Fruit fly (Drosophila melanogaster) whole organism, wandering third instar larva: ENCODE measurements around the gene Sh.

Experiments used
- Abd-B ChIP-seq: fragments of >200 bp; optimal IDR thresholded peaks from 2 replicates; lab custom pipeline; 2017; ENCODE audit warnings: missing biosample characterization, missing genetic modification characterization
- CG32264 ChIP-seq: fragments of 200-800 bp; sonication (Bioruptor generic); optimal IDR thresholded peaks from 2 replicates; lab custom pipeline; 2016; ENCODE audit warnings: missing biosample characterization, missing genetic modification characterization
- CrebA ChIP-seq: fragments of 200-800 bp; sonication (Bioruptor generic); optimal IDR thresholded peaks from 2 replicates; lab custom pipeline; 2016; ENCODE audit warnings: missing biosample characterization, mild to moderate bottlenecking, missing genetic modification characterization, borderline replicate concordance
- Dfd ChIP-seq: fragments of >200 bp; optimal IDR thresholded peaks from 2 replicates; lab custom pipeline; 2017; ENCODE audit warnings: missing biosample characterization, missing genetic modification characterization
- Dif ChIP-seq: fragments of 200-275, 200-300 bp; sonication (Bioruptor generic); optimal IDR thresholded peaks from 2 replicates; lab custom pipeline; 2018; ENCODE audit warnings: missing biosample characterization, missing genetic modification characterization; ENCODE audit not compliant: partially characterized antibody
- HLH106 ChIP-seq: fragments of 200-800 bp; optimal IDR thresholded peaks from 3 replicates; lab custom pipeline; 2019; ENCODE audit warnings: missing biosample characterization, mild to moderate bottlenecking, missing genetic modification characterization, moderate library complexity
- Hnf4 ChIP-seq: fragments of 200-800 bp; sonication (Bioruptor generic); optimal IDR thresholded peaks from 2 replicates; lab custom pipeline; 2016; ENCODE audit warnings: missing biosample characterization, mild to moderate bottlenecking, missing genetic modification characterization
- Hr78 ChIP-seq: fragments of >200 bp; optimal IDR thresholded peaks from 2 replicates; lab custom pipeline; 2017; ENCODE audit warnings: missing biosample characterization, missing genetic modification characterization
- Hr83 ChIP-seq: fragments of 200-300 bp; sonication (Bioruptor generic); optimal IDR thresholded peaks from 2 replicates; lab custom pipeline; 2016; ENCODE audit warnings: missing biosample characterization, mild to moderate bottlenecking, missing genetic modification characterization, moderate library complexity; ENCODE audit not compliant: poor library complexity, severe bottlenecking
- Jra ChIP-seq: sonication (Bioruptor generic); optimal IDR thresholded peaks from 2 replicates; lab custom pipeline; 2016; ENCODE audit warnings: missing biosample characterization, missing genetic modification characterization
- Mio ChIP-seq: sonication (Bioruptor generic); optimal IDR thresholded peaks from 2 replicates; lab custom pipeline; 2016; ENCODE audit warnings: missing biosample characterization, missing genetic modification characterization
- Myc ChIP-seq: fragments of >200 bp; optimal IDR thresholded peaks from 2 replicates; lab custom pipeline; 2017
- N ChIP-seq: fragments of >200 bp; optimal IDR thresholded peaks from 2 replicates; lab custom pipeline; 2018; ENCODE audit warnings: missing biosample characterization, missing external identifiers, missing genetic modification characterization
- Rel ChIP-seq, 2 experiments: fragments of 200-800 bp; sonication (Bioruptor generic) in 1 of 2; optimal IDR thresholded peaks; 2 replicates in 1 of 2; 3 replicates in 1 of 2; lab custom pipeline; 2016 to 2019; ENCODE audit warnings: mild to moderate bottlenecking in 2 of 2, missing biosample characterization in 2 of 2, missing genetic modification characterization in 2 of 2, moderate library complexity in 1 of 2
- Sp1 ChIP-seq: fragments of 200-800 bp; sonication (Bioruptor generic); optimal IDR thresholded peaks from 3 replicates; lab custom pipeline; 2019; ENCODE audit warnings: missing biosample characterization, mild to moderate bottlenecking, missing genetic modification characterization, moderate library complexity
- Vsx2 ChIP-seq: fragments of 200-300, 225-300 bp; sonication (Bioruptor generic); optimal IDR thresholded peaks from 2 replicates; lab custom pipeline; 2018; ENCODE audit warnings: missing biosample characterization, missing genetic modification characterization; ENCODE audit not compliant: partially characterized antibody
- brk ChIP-seq: fragments of 200-800 bp; sonication (Bioruptor generic); optimal IDR thresholded peaks from 2 replicates; lab custom pipeline; 2016; ENCODE audit warnings: missing biosample characterization, mild to moderate bottlenecking, missing genetic modification characterization
- dl ChIP-seq, 2 experiments: fragments of 175-275, 200-275 bp in 1 of 2; fragments of 200-275 bp in 1 of 2; sonication (Bioruptor generic); optimal IDR thresholded peaks; lab custom pipeline; 2018; ENCODE audit warnings: mild to moderate bottlenecking in 2 of 2, missing biosample characterization in 2 of 2, missing genetic modification characterization in 2 of 2, moderate library complexity in 2 of 2; ENCODE audit not compliant: partially characterized antibody in 2 of 2, insufficient read depth in 1 of 2
- dmrt93B ChIP-seq: fragments of 200-800 bp; sonication (Bioruptor generic); optimal IDR thresholded peaks from 2 replicates; lab custom pipeline; 2018; ENCODE audit warnings: missing biosample characterization, mild to moderate bottlenecking, missing genetic modification characterization
- dsf ChIP-seq: sonication (Bioruptor generic); optimal IDR thresholded peaks from 2 replicates; lab custom pipeline; 2016; ENCODE audit warnings: missing biosample characterization, missing genetic modification characterization, borderline replicate concordance
- ey ChIP-seq: fragments of 200-800 bp; sonication (Bioruptor generic); optimal IDR thresholded peaks from 2 replicates; lab custom pipeline; 2016; ENCODE audit warnings: missing biosample characterization, missing genetic modification characterization
- foxo ChIP-seq, 2 experiments: fragments of 200-800 bp; sonication (Bioruptor generic); optimal IDR thresholded peaks; 2 replicates in 1 of 2; 3 replicates in 1 of 2; lab custom pipeline; 2016 to 2017; ENCODE audit warnings: missing biosample characterization in 2 of 2, missing genetic modification characterization in 2 of 2
- fru ChIP-seq: fragments of 200-800 bp; sonication (Bioruptor generic); optimal IDR thresholded peaks from 3 replicates; lab custom pipeline; 2016; ENCODE audit warnings: missing biosample characterization, mild to moderate bottlenecking, missing genetic modification characterization
- h ChIP-seq: fragments of 200-800 bp; sonication (Bioruptor generic); optimal IDR thresholded peaks from 3 replicates; lab custom pipeline; 2016; ENCODE audit warnings: missing biosample characterization, mild to moderate bottlenecking, missing genetic modification characterization
- jim ChIP-seq: fragments of 175-275, 200-325 bp; sonication (Bioruptor generic); optimal IDR thresholded peaks from 2 replicates; lab custom pipeline; 2016; ENCODE audit warnings: missing biosample characterization, mild to moderate bottlenecking, missing genetic modification characterization
- lola ChIP-seq: fragments of >200 bp; optimal IDR thresholded peaks from 2 replicates; lab custom pipeline; 2017; ENCODE audit warnings: missing biosample characterization, missing genetic modification characterization
- psq ChIP-seq: fragments of 200-800 bp; sonication (Bioruptor generic); optimal IDR thresholded peaks from 3 replicates; lab custom pipeline; 2017; ENCODE audit warnings: missing biosample characterization, mild to moderate bottlenecking, missing genetic modification characterization, moderate library complexity
- rgr ChIP-seq: fragments of 200-800 bp; sonication (Bioruptor generic); optimal IDR thresholded peaks from 3 replicates; lab custom pipeline; 2016; ENCODE audit warnings: missing biosample characterization, mild to moderate bottlenecking, missing genetic modification characterization
- sage ChIP-seq: fragments of 200-800 bp; sonication (Bioruptor generic); optimal IDR thresholded peaks from 2 replicates; lab custom pipeline; 2016; ENCODE audit warnings: missing biosample characterization, mild to moderate bottlenecking, missing genetic modification characterization
- tai ChIP-seq: sonication (Bioruptor generic); optimal IDR thresholded peaks from 2 replicates; lab custom pipeline; 2016; ENCODE audit warnings: missing biosample characterization, missing genetic modification characterization
- usp ChIP-seq: fragments of >200 bp; optimal IDR thresholded peaks from 2 replicates; lab custom pipeline; 2017; ENCODE audit warnings: missing biosample characterization, missing genetic modification characterization
- woc ChIP-seq: sonication (Bioruptor generic); optimal IDR thresholded peaks from 2 replicates; lab custom pipeline; 2016; ENCODE audit warnings: missing biosample characterization, mild to moderate bottlenecking, missing genetic modification characterization

The Sh gene

DNA sequence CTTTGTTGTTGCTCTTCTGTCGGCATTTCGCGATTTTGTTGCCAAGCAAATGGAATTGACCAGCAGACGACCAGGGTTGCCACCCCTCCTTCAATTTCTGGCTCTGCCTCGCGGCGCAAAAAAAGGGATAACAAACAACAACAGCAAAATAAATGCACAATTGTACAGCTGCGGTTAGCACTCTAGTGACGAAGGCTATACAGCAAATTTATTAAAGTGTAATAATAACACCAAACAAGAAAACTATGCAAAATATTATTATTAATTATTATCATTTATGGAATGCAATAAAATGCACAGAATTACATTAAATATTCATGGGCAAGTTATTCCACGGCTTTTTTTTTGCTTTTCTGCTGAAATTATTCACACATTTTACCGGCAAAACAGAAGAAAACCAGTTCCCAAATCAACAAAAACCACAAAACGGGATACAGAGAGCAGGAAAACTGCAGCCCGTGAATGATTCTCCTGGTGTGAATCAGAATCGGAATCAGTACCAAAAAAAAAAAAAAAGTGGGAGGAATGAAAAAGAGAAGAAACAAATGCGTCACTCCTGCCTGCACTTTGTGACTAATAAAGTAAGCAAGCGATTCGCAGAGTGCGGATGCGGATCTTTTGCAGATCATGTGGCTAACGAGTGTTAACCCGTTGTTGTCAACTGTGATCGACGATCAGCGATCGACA, 183.7 kb downstream of the Sh start (continued):
- no peak for TF ChIP-seq Mio

DNA sequence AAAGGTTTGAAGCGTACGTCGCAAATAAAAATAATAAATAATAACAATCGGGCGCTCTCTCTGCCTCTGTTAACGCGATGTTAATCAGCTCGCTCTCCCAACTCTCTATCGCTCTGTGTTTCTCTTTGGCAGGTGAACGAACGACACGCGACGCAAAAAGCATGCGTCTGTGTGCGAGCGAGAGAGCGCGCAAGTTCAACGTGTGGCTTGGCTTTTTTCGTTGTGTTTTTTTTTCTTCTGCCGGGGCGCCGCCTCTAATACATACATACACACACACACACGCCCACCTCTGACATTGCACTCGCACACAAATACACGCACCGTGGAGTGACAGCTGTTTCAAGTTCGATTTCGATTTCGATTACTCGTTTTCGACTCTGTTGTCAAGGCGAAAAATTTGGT, 184.4 kb downstream of the Sh start:
- TF ChIP-seq Rel (GFP tag; optimal IDR thresholded peaks at IDR 0.05; lab: Kevin White, UChicago) (peak; percentile 26), Rel (tag; optimal IDR thresholded peaks at IDR 0.05; lab: Kevin White, UChicago) (peak; percentile 43), N (GFP tag; lab: Kevin White, UChicago) (no peak), Hr78 (GFP tag; lab: Kevin White, UChicago) (no peak), dsf (no peak), Myc (lab: Kevin White, UChicago) (no peak), h (GFP tag; lab: Kevin White, UChicago) (peak; percentile 72), psq (GFP tag; lab: Kevin White, UChicago) (no peak), fru (GFP tag; lab: Kevin White, UChicago) (no peak), Vsx2 (GFP tag; lab: Kevin White, UChicago) (peak; percentile 40), Dif (GFP tag; lab: Kevin White, UChicago) (peak; percentile 92), lola (GFP tag; lab: Kevin White, UChicago) (no peak), CrebA (GFP tag; lab: Kevin White, UChicago) (peak; percentile 79), Hr83 (GFP tag; lab: Kevin White, UChicago) (peak; percentile 68), tai (GFP tag; lab: Kevin White, UChicago) (no peak), jim (GFP tag; lab: Kevin White, UChicago) (peak; percentile 94), rgr (no peak), Jra (no peak), brk (GFP tag; lab: Kevin White, UChicago) (peak; percentile 6), Dfd (GFP tag; lab: Kevin White, UChicago) (no peak), HLH106 (tag; lab: Kevin White, UChicago) (no peak), usp (GFP tag; lab: Kevin White, UChicago) (no peak), dmrt93B (GFP tag; lab: Kevin White, UChicago) (no peak), Abd-B (no peak), dl (GFP tag; optimal IDR thresholded peaks at IDR 0.05; lab: Kevin White, UChicago; ENCODE audit: insufficient read depth in 1 of 2, partially characterized antibody in 2 of 2) (peak; percentile 31 to 68), Sp1 (peak; percentile 11), woc (GFP tag; lab: Kevin White, UChicago) (no peak), sage (peak; percentile 67), Mio (no peak), CG32264 (GFP tag; lab: Kevin White, UChicago) (no peak), Hnf4 (GFP tag; lab: Kevin White, UChicago) (no peak), ey (GFP tag; lab: Kevin White, UChicago) (no peak), foxo (GFP tag; optimal IDR thresholded peaks at IDR 0.05; lab: Kevin White, UChicago) (no peak)
- TF ChIP-seq, all 38 proteins: peak for 11

DNA sequence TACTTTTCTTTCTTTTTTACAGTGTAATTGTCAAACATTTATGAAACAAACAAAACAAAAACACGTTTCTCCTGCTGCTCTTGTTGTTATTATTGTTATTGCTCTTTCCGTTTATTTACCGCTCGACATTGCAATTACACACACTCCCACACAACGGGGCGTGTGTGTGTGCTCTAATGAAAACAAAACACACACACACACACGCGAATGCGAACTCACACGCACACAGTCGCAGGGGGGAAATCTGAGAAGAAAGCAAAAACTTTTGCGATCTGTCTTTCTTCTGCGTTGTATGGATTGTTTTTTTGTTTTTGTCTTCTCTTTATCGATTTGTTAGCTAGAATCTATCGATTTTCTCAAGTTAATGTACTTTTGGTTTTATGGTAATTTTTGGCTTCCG, 185.1 kb downstream of the Sh start:
- TF ChIP-seq CG32264 (GFP tag; lab: Kevin White, UChicago) = no peak
- no peak for TF ChIP-seq Mio
- no peak for TF ChIP-seq Rel (GFP tag; optimal IDR thresholded peaks at IDR 0.05; lab: Kevin White, UChicago)
- TF ChIP-seq Rel (tag; optimal IDR thresholded peaks at IDR 0.05; lab: Kevin White, UChicago) = peak; percentile 56
- no peak for TF ChIP-seq sage
- no peak for TF ChIP-seq usp (GFP tag; lab: Kevin White, UChicago)
- TF ChIP-seq rgr = no peak

DNA sequence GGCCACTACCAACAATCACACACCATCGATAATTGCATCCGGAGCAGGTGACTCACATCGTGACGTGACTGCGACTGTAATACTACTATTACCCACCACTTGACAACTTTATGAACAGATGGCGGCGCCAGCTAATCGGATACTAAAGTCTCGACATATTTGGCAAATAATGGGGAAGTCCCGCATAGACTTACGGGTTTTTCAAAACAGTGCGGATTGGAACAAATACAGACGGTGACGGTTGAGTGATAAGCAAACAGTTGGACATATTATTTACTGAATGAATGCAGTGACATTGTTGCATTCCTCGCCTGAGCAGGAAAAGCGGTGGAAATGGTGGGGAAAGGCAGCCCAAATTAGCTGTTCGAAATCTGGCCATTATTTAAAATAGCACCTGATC, 186.5 kb downstream of the Sh start:
- TF ChIP-seq sage (no peak), Rel (GFP tag; optimal IDR thresholded peaks at IDR 0.05; lab: Kevin White, UChicago) (no peak), Rel (tag; optimal IDR thresholded peaks at IDR 0.05; lab: Kevin White, UChicago) (peak; percentile 96)
